Worm (Caenorhabditis elegans) whole organism, young adult: ENCODE data around the gene fem-3.
A peak's percentile ranks its signal among the peaks of the same experiment; 100 is the strongest.

ENCODE experiments used
- C06A6.2 ChIP-seq: fragments of 200-800 bp; sonication (Bioruptor generic); conservative IDR thresholded peaks from 2 replicates; pipeline ENCODE4 v1.3.6; 2022; ENCODE audit warnings: missing genetic modification characterization, missing compliant biosample characterization
- C17E4.6 ChIP-seq: fragments of 200-800 bp; sonication (Bioruptor generic); IDR thresholded peaks from 2 replicates; pipeline ENCODE4 v1.3.6; 2022; ENCODE audit warnings: missing genetic modification reagents, missing genetic modification characterization, missing compliant biosample characterization
- D2030.7 ChIP-seq: fragments of 200-800 bp; sonication (Bioruptor generic); IDR thresholded peaks from 2 replicates; pipeline ENCODE4 v1.3.6; 2022; ENCODE audit warnings: missing genetic modification reagents, missing genetic modification characterization, missing compliant biosample characterization
- F49E8.2 ChIP-seq: sonication (generic microtip); optimal IDR thresholded peaks from 3 replicates; lab custom pipeline; 2017; ENCODE audit warnings: missing genetic modification characterization, mild to moderate bottlenecking, missing compliant biosample characterization, antibody characterized with exemption, moderate library complexity; ENCODE audit not compliant: insufficient read depth
- K12H6.12 ChIP-seq: fragments of 200-800 bp; sonication (Bioruptor generic); optimal IDR thresholded peaks from 2 replicates; lab custom pipeline; 2018; ENCODE audit warnings: mild to moderate bottlenecking, missing genetic modification characterization, missing compliant biosample characterization
- Y56A3A.18 ChIP-seq: fragments of 200-800 bp; sonication (Bioruptor generic); IDR thresholded peaks from 2 replicates; pipeline ENCODE4 v1.3.6; 2022; ENCODE audit warnings: missing genetic modification reagents, missing genetic modification characterization, missing compliant biosample characterization
- Y67H2A.10 ChIP-seq: fragments of 200-800 bp; sonication (Bioruptor generic); conservative IDR thresholded peaks from 2 replicates; pipeline ENCODE4 v1.3.6; 2022; ENCODE audit warnings: missing genetic modification reagents, missing genetic modification characterization, missing compliant biosample characterization
- ama-1 ChIP-seq, 3 experiments: fragments of 150-350 bp in 1 of 3; sonication (generic microtip) in 2 of 3; optimal IDR thresholded peaks; 2 replicates each; lab custom pipeline; 2014 to 2018; ENCODE audit warnings: missing biosample characterization in 2 of 3, missing genetic modification characterization in 2 of 3, missing genetic modification reagents in 2 of 3
- aptf-3 ChIP-seq: fragments of 200-800 bp; sonication (Bioruptor generic); IDR thresholded peaks from 2 replicates; pipeline ENCODE4 v1.3.6; 2022; ENCODE audit warnings: missing genetic modification characterization, missing compliant biosample characterization
- atf-7 ChIP-seq: sonication (generic microtip); optimal IDR thresholded peaks from 2 replicates; lab custom pipeline; 2017; ENCODE audit warnings: mild to moderate bottlenecking, missing genetic modification characterization, missing compliant biosample characterization
- attf-6 ChIP-seq: fragments of 200-800 bp; sonication (Bioruptor generic); IDR thresholded peaks from 2 replicates; pipeline ENCODE4 v1.3.6; 2022; ENCODE audit warnings: missing genetic modification reagents, missing genetic modification characterization, missing compliant biosample characterization
- bed-1 ChIP-seq: fragments of 200-800 bp; sonication (Bioruptor generic); IDR thresholded peaks from 2 replicates; pipeline ENCODE4 v1.3.6; 2022; ENCODE audit warnings: missing genetic modification reagents, missing genetic modification characterization, missing compliant biosample characterization
- cebp-2 ChIP-seq: fragments of 200-800 bp; sonication (Bioruptor generic); IDR thresholded peaks from 2 replicates; pipeline ENCODE4 v1.3.6; 2022; ENCODE audit warnings: missing genetic modification characterization, missing compliant biosample characterization
- ets-4 ChIP-seq: fragments of 200-800 bp; sonication (Bioruptor generic); optimal IDR thresholded peaks from 2 replicates; lab custom pipeline; 2018; ENCODE audit warnings: mild to moderate bottlenecking, missing genetic modification characterization, missing compliant biosample characterization
- hmg-1.2 ChIP-seq: fragments of 200-800 bp; sonication (Bioruptor generic); IDR thresholded peaks from 2 replicates; pipeline ENCODE4 v1.3.6; 2022; ENCODE audit warnings: missing genetic modification reagents, missing genetic modification characterization, missing compliant biosample characterization
- lag-1 ChIP-seq: fragments of 200-800 bp; sonication (Bioruptor generic); IDR thresholded peaks from 2 replicates; pipeline ENCODE4 v1.3.6; 2022; ENCODE audit warnings: missing genetic modification reagents, missing genetic modification characterization, missing compliant biosample characterization
- lsl-1 ChIP-seq: fragments of 200-800 bp; sonication (Bioruptor generic); optimal IDR thresholded peaks from 2 replicates; lab custom pipeline; 2018; ENCODE audit warnings: mild to moderate bottlenecking, missing genetic modification characterization, moderate library complexity, missing compliant biosample characterization
- lsy-27 ChIP-seq: sonication (generic microtip); optimal IDR thresholded peaks from 2 replicates; lab custom pipeline; 2017; ENCODE audit warnings: missing genetic modification characterization, mild to moderate bottlenecking, missing compliant biosample characterization, antibody characterized with exemption, missing genotype, borderline replicate concordance; ENCODE audit not compliant: insufficient read depth
- madf-3 ChIP-seq: fragments of 200-800 bp; sonication (Bioruptor generic); IDR thresholded peaks from 2 replicates; pipeline ENCODE4 v1.3.6; 2022; ENCODE audit warnings: missing genetic modification reagents, missing genetic modification characterization, missing compliant biosample characterization
- madf-6 ChIP-seq: fragments of 200-800 bp; sonication (Bioruptor generic); IDR thresholded peaks from 2 replicates; pipeline ENCODE4 v1.3.6; 2022; ENCODE audit warnings: missing genetic modification reagents, missing genetic modification characterization, missing compliant biosample characterization
- nhr-90 ChIP-seq: sonication (generic microtip); optimal IDR thresholded peaks from 2 replicates; lab custom pipeline; 2016; ENCODE audit warnings: missing genotype, mild to moderate bottlenecking, missing genetic modification characterization, missing compliant biosample characterization
- pbrm-1 ChIP-seq: fragments of 200-800 bp; sonication (Bioruptor generic); IDR thresholded peaks from 2 replicates; pipeline ENCODE4 v1.3.6; 2022; ENCODE audit warnings: missing genetic modification reagents, missing genetic modification characterization, missing compliant biosample characterization
- snpc-1.1 ChIP-seq: sonication (generic microtip); optimal IDR thresholded peaks from 2 replicates; lab custom pipeline; 2017; ENCODE audit warnings: missing genetic modification characterization, mild to moderate bottlenecking, missing compliant biosample characterization, antibody characterized with exemption, moderate library complexity, missing genotype, missing genetic modification reagents; ENCODE audit not compliant: insufficient read depth
- snpc-1.3 ChIP-seq: sonication (generic microtip); optimal IDR thresholded peaks from 2 replicates; lab custom pipeline; 2017; ENCODE audit warnings: missing genetic modification characterization, mild to moderate bottlenecking, missing compliant biosample characterization, antibody characterized with exemption, moderate library complexity, missing genotype, missing genetic modification reagents; ENCODE audit not compliant: insufficient read depth
- snpc-3.4 ChIP-seq: sonication (generic microtip); optimal IDR thresholded peaks from 2 replicates; lab custom pipeline; 2017; ENCODE audit warnings: missing genetic modification characterization, mild to moderate bottlenecking, missing compliant biosample characterization, antibody characterized with exemption, moderate library complexity, missing genotype, missing genetic modification reagents
- snpc-4 ChIP-seq, 5 experiments: fragments of 150-350 bp in 1 of 5; sonication (generic microtip) in 4 of 5; optimal IDR thresholded peaks; 2 replicates each; lab custom pipeline; 2014 to 2018; ENCODE audit warnings: missing genetic modification characterization in 5 of 5, missing biosample characterization in 3 of 5, antibody characterized with exemption in 2 of 5, mild to moderate bottlenecking in 2 of 5, missing compliant biosample characterization in 2 of 5, missing genotype in 2 of 5, moderate library complexity in 2 of 5, missing genetic modification reagents in 1 of 5
- sptf-2 ChIP-seq: fragments of 200-800 bp; sonication (Bioruptor generic); optimal IDR thresholded peaks from 2 replicates; lab custom pipeline; 2018; ENCODE audit warnings: mild to moderate bottlenecking, missing genetic modification characterization, missing compliant biosample characterization
- tbp1 ChIP-seq: fragments of 200-800 bp; sonication (Bioruptor generic); optimal IDR thresholded peaks from 2 replicates; lab custom pipeline; 2018; ENCODE audit warnings: mild to moderate bottlenecking, missing genetic modification characterization, missing compliant biosample characterization
- zfh-2 ChIP-seq: fragments of 200-800 bp; sonication (Bioruptor generic); conservative IDR thresholded peaks from 2 replicates; pipeline ENCODE4 v1.3.6; 2022; ENCODE audit warnings: missing genetic modification reagents, missing genetic modification characterization, missing compliant biosample characterization
- zim-3 ChIP-seq: sonication (generic microtip); optimal IDR thresholded peaks from 2 replicates; lab custom pipeline; 2017; ENCODE audit warnings: mild to moderate bottlenecking, missing genetic modification characterization, moderate library complexity, missing compliant biosample characterization
- ztf-28 ChIP-seq: fragments of 200-800 bp; sonication (Bioruptor generic); IDR thresholded peaks from 2 replicates; pipeline ENCODE4 v1.3.6; 2022; ENCODE audit warnings: missing genetic modification reagents, missing genetic modification characterization, missing compliant biosample characterization
- ztf-6 ChIP-seq: fragments of 200-800 bp; sonication (Bioruptor generic); IDR thresholded peaks from 2 replicates; pipeline ENCODE4 v1.3.6; 2022; ENCODE audit warnings: missing genetic modification reagents, missing genetic modification characterization, missing compliant biosample characterization

fem-3 gene

DNA sequence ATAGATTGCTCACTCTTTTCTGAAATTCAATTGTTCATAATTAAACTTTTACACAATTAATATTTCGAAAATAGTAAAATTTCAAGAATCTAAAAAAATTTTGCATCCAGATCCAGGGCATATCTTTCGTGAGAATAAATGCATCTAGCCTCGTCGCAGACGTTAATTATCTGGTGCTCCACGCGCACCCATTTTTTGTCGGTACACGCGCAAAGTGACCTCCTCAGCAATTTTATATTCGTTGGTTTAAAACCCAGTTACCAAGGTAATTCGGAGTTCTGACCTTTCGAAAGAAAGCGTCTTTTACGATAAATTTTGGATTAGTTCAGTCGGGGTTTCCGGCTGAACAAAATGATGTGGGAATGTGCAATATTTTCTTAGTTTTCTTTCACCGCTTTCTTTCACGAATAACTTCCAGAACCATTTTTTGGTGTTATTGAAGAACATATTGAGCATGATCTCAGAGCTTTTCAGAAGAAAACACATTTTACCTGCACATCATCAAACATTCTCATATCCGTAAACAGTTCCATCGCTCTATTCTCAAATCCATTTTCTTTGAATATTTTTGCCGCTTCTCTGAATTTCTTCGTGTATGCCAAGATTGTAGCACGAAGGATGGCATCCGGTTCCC is 35.5 kb downstream of the fem-3 start:
- no peak for TF ChIP-seq lsy-27 (tag; lab: Kevin White, UChicago)
- peak; percentile 92 for TF ChIP-seq snpc-1.1
- peak; percentile 45 for TF ChIP-seq lsl-1 (GFP tag; lab: Kevin White, UChicago)
- TF ChIP-seq snpc-1.3 (tag; lab: Kevin White, UChicago) = peak; percentile 34
- no peak for TF ChIP-seq cebp-2 (GFP tag; lab: Robert Waterston, UW)
- TF ChIP-seq snpc-4 (GFP tag; optimal IDR thresholded peaks at IDR 0.05; lab: Kevin White, UChicago) = peak; percentile 82
- TF ChIP-seq snpc-4 (tag; optimal IDR thresholded peaks at IDR 0.05; lab: Kevin White, UChicago) = peak; percentile 86 to 97 (median 94)
- peak; percentile 73 for TF ChIP-seq tbp1 (GFP tag; lab: Kevin White, UChicago)
- peak; percentile 78 for TF ChIP-seq snpc-3.4
- peak; percentile 56 for TF ChIP-seq hmg-1.2 (GFP tag; lab: Robert Waterston, UW)
- peak; percentile 8 for TF ChIP-seq F49E8.2
- TF ChIP-seq madf-6 (GFP tag; lab: Robert Waterston, UW) = peak; percentile 67
- TF ChIP-seq attf-6 (GFP tag; lab: Robert Waterston, UW) = peak; percentile 93
- peak; percentile 43; the same call in 1 of the 2 replicates for TF ChIP-seq D2030.7 (GFP tag; lab: Robert Waterston, UW)
- no peak for TF ChIP-seq lag-1 (GFP tag; lab: Robert Waterston, UW)

DNA sequence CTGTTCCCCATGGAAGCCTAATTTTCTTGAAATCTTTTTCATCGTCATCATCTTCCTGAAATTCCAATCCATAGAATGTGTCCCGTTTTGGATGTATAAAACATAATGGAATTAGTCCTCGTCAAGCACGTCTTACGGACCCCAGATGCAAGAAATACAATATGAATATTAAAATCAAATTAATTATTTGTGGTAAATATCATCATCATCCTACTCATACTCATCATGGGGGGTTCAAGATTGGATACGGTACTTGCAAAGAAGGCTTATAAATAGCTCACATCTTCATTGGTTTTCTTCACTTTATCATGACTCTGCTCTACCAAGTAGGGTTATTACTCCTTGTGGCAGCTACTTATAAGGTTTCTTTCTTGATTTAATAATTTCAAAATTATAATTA is 39.6 kb downstream of the fem-3 start, which contains the start of gene flp-1:
flp-1 (plus strand) TSS at position 301 of the 400 bp plus-strand sequence.
- no peak for TF ChIP-seq Y67H2A.10 (GFP tag; lab: Robert Waterston, UW)
- TF ChIP-seq Y56A3A.18 = no peak
- TF ChIP-seq ztf-28 (GFP tag; lab: Robert Waterston, UW) = no peak
- no peak for TF ChIP-seq sptf-2
- no peak for TF ChIP-seq atf-7 (tag; lab: Kevin White, UChicago)
- TF ChIP-seq zim-3 (tag; lab: Kevin White, UChicago) = no peak
- TF ChIP-seq madf-3 (GFP tag; lab: Robert Waterston, UW) = no peak
- TF ChIP-seq snpc-4 (GFP tag; optimal IDR thresholded peaks at IDR 0.05; lab: Kevin White, UChicago) = no peak
- TF ChIP-seq snpc-4 (tag; optimal IDR thresholded peaks at IDR 0.05; lab: Kevin White, UChicago) = no peak
- TF ChIP-seq, all 124 proteins: peak for 0

DNA sequence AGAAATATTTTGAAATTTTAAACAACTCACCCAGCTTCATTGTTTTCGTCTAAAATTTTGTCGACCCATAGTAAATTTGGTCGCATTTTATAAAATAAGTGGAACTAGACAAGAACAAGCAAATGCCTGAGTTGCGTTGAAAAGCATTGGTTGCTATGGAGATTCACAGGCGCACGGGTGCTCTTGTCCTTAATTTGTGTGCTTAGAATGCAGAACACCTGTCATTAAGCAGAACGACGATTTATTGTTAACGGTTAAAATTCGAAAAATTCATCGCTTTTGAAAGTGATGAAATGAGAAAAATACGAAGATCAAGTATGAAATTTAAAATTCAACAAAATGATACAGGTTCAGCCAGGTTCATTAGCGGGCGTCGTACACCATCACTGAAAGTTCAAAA is 41.3 kb downstream of the fem-3 start, which contains the start of gene daf-10:
daf-10 (minus strand) TSS at position 101 of the 400 bp plus-strand sequence.
- TF ChIP-seq cebp-2 (GFP tag; lab: Robert Waterston, UW) = no peak
- no peak for TF ChIP-seq ztf-6 (GFP tag; lab: Robert Waterston, UW)
- no peak for TF ChIP-seq C06A6.2 (GFP tag; lab: Robert Waterston, UW)
- TF ChIP-seq ama-1 (optimal IDR thresholded peaks at IDR 0.05; lab: Kevin White, UChicago) = no peak
- TF ChIP-seq ama-1 (GFP tag; optimal IDR thresholded peaks at IDR 0.05; lab: Kevin White, UChicago) = no peak
- TF ChIP-seq F49E8.2 = no peak
- no peak for TF ChIP-seq lsy-27 (tag; lab: Kevin White, UChicago)
- no peak for TF ChIP-seq K12H6.12 (tag; lab: Kevin White, UChicago)
- TF ChIP-seq aptf-3 (GFP tag; lab: Robert Waterston, UW) = no peak
- TF ChIP-seq zfh-2 (GFP tag; lab: Robert Waterston, UW) = no peak
- TF ChIP-seq ets-4 (GFP tag; lab: Kevin White, UChicago) = no peak
- TF ChIP-seq nhr-90 = no peak
- TF ChIP-seq ztf-28 (GFP tag; lab: Robert Waterston, UW) = no peak
- no peak for TF ChIP-seq pbrm-1 (GFP tag; lab: Robert Waterston, UW)
- TF ChIP-seq C17E4.6 = no peak
- no peak for TF ChIP-seq bed-1 (GFP tag; lab: Robert Waterston, UW)
